Fruit fly (Drosophila melanogaster) whole organism, prepupa: ENCODE results near the gene CG7896.

Experiments
- Blimp-1 ChIP-seq: fragments of 200-800 bp; sonication (Bioruptor generic); optimal IDR thresholded peaks from 3 replicates; lab custom pipeline; 2017; ENCODE audit warnings: missing biosample characterization, missing genetic modification characterization, mild to moderate bottlenecking, moderate library complexity, missing genetic modification reagents
- CG10669 ChIP-seq: fragments of 200-800 bp; sonication (Bioruptor generic); optimal IDR thresholded peaks from 3 replicates; lab custom pipeline; 2018; ENCODE audit warnings: missing biosample characterization, mild to moderate bottlenecking, missing genetic modification characterization, moderate library complexity
- CG15336 ChIP-seq: fragments of 200-800 bp; sonication (Bioruptor generic); IDR thresholded peaks from 2 replicates; pipeline ENCODE4 v1.3.6; 2022; ENCODE audit warnings: missing biosample characterization, missing genetic modification characterization
- CG1621 ChIP-seq: fragments of 200-800 bp; sonication (Bioruptor generic); optimal IDR thresholded peaks from 3 replicates; lab custom pipeline; 2018; ENCODE audit warnings: missing biosample characterization, mild to moderate bottlenecking, missing genetic modification characterization
- CG16779 ChIP-seq: fragments of 200-800 bp; sonication (Bioruptor generic); optimal IDR thresholded peaks from 3 replicates; lab custom pipeline; 2017; ENCODE audit warnings: missing biosample characterization, mild to moderate bottlenecking, missing genetic modification characterization
- CG3032 ChIP-seq: fragments of 200-800 bp; optimal IDR thresholded peaks from 2 replicates; lab custom pipeline; 2019; ENCODE audit warnings: missing biosample characterization, mild to moderate bottlenecking, missing genetic modification characterization, moderate library complexity
- CG31627 ChIP-seq: fragments of 200-800 bp; sonication (Bioruptor generic); optimal IDR thresholded peaks from 3 replicates; lab custom pipeline; 2016; ENCODE audit warnings: missing biosample characterization, missing genetic modification characterization
- CG32006 ChIP-seq: fragments of 200-800 bp; sonication (Bioruptor generic); optimal IDR thresholded peaks from 3 replicates; lab custom pipeline; 2017; ENCODE audit warnings: missing biosample characterization, mild to moderate bottlenecking, missing genetic modification characterization
- CG34406 ChIP-seq: fragments of 200-800 bp; sonication (Bioruptor generic); optimal IDR thresholded peaks from 3 replicates; lab custom pipeline; 2016; ENCODE audit warnings: missing biosample characterization, missing genetic modification characterization
- CG3919 ChIP-seq: fragments of 200-800 bp; sonication (Bioruptor generic); optimal IDR thresholded peaks from 3 replicates; lab custom pipeline; 2016; ENCODE audit warnings: missing biosample characterization, missing genetic modification characterization
- CG6276 ChIP-seq: fragments of 200-800 bp; sonication (Bioruptor generic); optimal IDR thresholded peaks from 2 replicates; lab custom pipeline; 2017; ENCODE audit warnings: missing biosample characterization, mild to moderate bottlenecking, missing genetic modification characterization
- CG6854 ChIP-seq: fragments of 200-800 bp; sonication (Bioruptor generic); optimal IDR thresholded peaks from 2 replicates; lab custom pipeline; 2017; ENCODE audit warnings: missing biosample characterization, mild to moderate bottlenecking, missing genetic modification characterization
- CG7368 ChIP-seq: fragments of 200-800 bp; sonication (Bioruptor generic); optimal IDR thresholded peaks from 3 replicates; lab custom pipeline; 2016; ENCODE audit warnings: missing biosample characterization, missing genetic modification characterization
- CG8119 ChIP-seq: fragments of 200-800 bp; sonication (Bioruptor generic); IDR thresholded peaks from 3 replicates; pipeline ENCODE4 v1.3.6; 2022; ENCODE audit warnings: missing biosample characterization, missing genetic modification characterization
- CG8319 ChIP-seq: fragments of 200-800 bp; sonication (Bioruptor generic); optimal IDR thresholded peaks from 3 replicates; lab custom pipeline; 2016; ENCODE audit warnings: missing biosample characterization, missing genetic modification characterization
- CG8632 ChIP-seq: fragments of 200-800 bp; sonication (Bioruptor generic); optimal IDR thresholded peaks from 3 replicates; lab custom pipeline; 2016; ENCODE audit warnings: missing biosample characterization, missing genetic modification characterization
- Eip75B ChIP-seq: fragments of 200-800 bp; sonication (Bioruptor generic); optimal IDR thresholded peaks from 3 replicates; lab custom pipeline; 2016; ENCODE audit warnings: missing biosample characterization, missing genetic modification characterization
- Eip78C ChIP-seq: fragments of 200-800 bp; sonication (Bioruptor generic); peaks from one replicate; lab custom pipeline; 2016; ENCODE audit warnings: missing biosample characterization, missing genetic modification characterization
- Ets21C ChIP-seq: fragments of 200-800 bp; sonication (Bioruptor generic); optimal IDR thresholded peaks from 3 replicates; lab custom pipeline; 2016; ENCODE audit warnings: missing biosample characterization, missing genetic modification characterization
- Ets96B ChIP-seq: fragments of 200-800 bp; optimal IDR thresholded peaks from 2 replicates; lab custom pipeline; 2019; ENCODE audit warnings: missing biosample characterization, mild to moderate bottlenecking, missing genetic modification characterization, moderate library complexity
- Hr38 ChIP-seq: sonication (Bioruptor generic); optimal IDR thresholded peaks from 2 replicates; lab custom pipeline; 2016; ENCODE audit warnings: missing biosample characterization, missing genetic modification characterization
- Hr39 ChIP-seq: fragments of 200-800 bp; sonication (Bioruptor generic); optimal IDR thresholded peaks from 2 replicates; lab custom pipeline; 2016; ENCODE audit warnings: missing biosample characterization, missing genetic modification characterization
- Hr4 ChIP-seq: fragments of 200-800 bp; sonication (Bioruptor generic); optimal IDR thresholded peaks from 3 replicates; lab custom pipeline; 2016; ENCODE audit warnings: missing biosample characterization, missing genetic modification characterization
- Lpt ChIP-seq: fragments of 200-800 bp; sonication (Bioruptor generic); optimal IDR thresholded peaks from 3 replicates; lab custom pipeline; 2016; ENCODE audit warnings: missing biosample characterization, missing genetic modification characterization
- Smox ChIP-seq: fragments of 200-800 bp; sonication (Bioruptor generic); optimal IDR thresholded peaks from 3 replicates; lab custom pipeline; 2016; ENCODE audit warnings: missing biosample characterization, missing genetic modification characterization
- Sox14 ChIP-seq: fragments of 200-800 bp; sonication (Bioruptor generic); optimal IDR thresholded peaks from 3 replicates; lab custom pipeline; 2016; ENCODE audit warnings: missing biosample characterization, missing genetic modification characterization
- cyc ChIP-seq: fragments of 200-800 bp; sonication (Bioruptor generic); optimal IDR thresholded peaks from 3 replicates; lab custom pipeline; 2016; ENCODE audit warnings: missing biosample characterization, missing genetic modification characterization
- dac ChIP-seq: fragments of 200-800 bp; sonication (Bioruptor generic); optimal IDR thresholded peaks from 2 replicates; lab custom pipeline; 2017; ENCODE audit warnings: missing biosample characterization, mild to moderate bottlenecking, missing genetic modification characterization
- eg ChIP-seq: fragments of 200-800 bp; sonication (Bioruptor generic); IDR thresholded peaks from 3 replicates; pipeline ENCODE4 v1.3.6; 2022; ENCODE audit warnings: missing biosample characterization, missing genetic modification characterization
- esn ChIP-seq: fragments of 200-800 bp; sonication (Bioruptor generic); optimal IDR thresholded peaks from 2 replicates; lab custom pipeline; 2016; ENCODE audit warnings: missing biosample characterization, mild to moderate bottlenecking, missing genetic modification characterization, moderate library complexity
- fd59A ChIP-seq: fragments of 200-800 bp; sonication (Bioruptor generic); optimal IDR thresholded peaks from 2 replicates; lab custom pipeline; 2017; ENCODE audit warnings: missing biosample characterization, mild to moderate bottlenecking, missing genetic modification characterization, missing genetic modification reagents
- fd85E ChIP-seq: fragments of 200-800 bp; sonication (Bioruptor generic); optimal IDR thresholded peaks from 3 replicates; lab custom pipeline; 2016; ENCODE audit warnings: missing biosample characterization, missing genetic modification characterization
- lz ChIP-seq: fragments of 200-800 bp; sonication (Bioruptor generic); optimal IDR thresholded peaks from 3 replicates; lab custom pipeline; 2016; ENCODE audit warnings: missing biosample characterization, missing genetic modification characterization
- pdm3 ChIP-seq: fragments of 200-800 bp; sonication (Bioruptor generic); optimal IDR thresholded peaks from 3 replicates; lab custom pipeline; 2016; ENCODE audit warnings: missing biosample characterization, missing genetic modification characterization
- ss ChIP-seq, 2 experiments: fragments of 200-800 bp; sonication (Bioruptor generic); optimal IDR thresholded peaks; 2 replicates in 1 of 2; 3 replicates in 1 of 2; lab custom pipeline; 2017 to 2018; ENCODE audit warnings: mild to moderate bottlenecking in 2 of 2, missing biosample characterization in 2 of 2, missing genetic modification characterization in 2 of 2, moderate library complexity in 1 of 2
- svp ChIP-seq: fragments of 200-800 bp; sonication (Bioruptor generic); peaks from one replicate; lab custom pipeline; 2016; ENCODE audit warnings: missing biosample characterization, missing genetic modification characterization
- topi ChIP-seq: fragments of 200-800 bp; sonication (Bioruptor generic); optimal IDR thresholded peaks from 3 replicates; lab custom pipeline; 2016; ENCODE audit warnings: missing biosample characterization, missing genetic modification characterization

Gene CG7896

DNA sequence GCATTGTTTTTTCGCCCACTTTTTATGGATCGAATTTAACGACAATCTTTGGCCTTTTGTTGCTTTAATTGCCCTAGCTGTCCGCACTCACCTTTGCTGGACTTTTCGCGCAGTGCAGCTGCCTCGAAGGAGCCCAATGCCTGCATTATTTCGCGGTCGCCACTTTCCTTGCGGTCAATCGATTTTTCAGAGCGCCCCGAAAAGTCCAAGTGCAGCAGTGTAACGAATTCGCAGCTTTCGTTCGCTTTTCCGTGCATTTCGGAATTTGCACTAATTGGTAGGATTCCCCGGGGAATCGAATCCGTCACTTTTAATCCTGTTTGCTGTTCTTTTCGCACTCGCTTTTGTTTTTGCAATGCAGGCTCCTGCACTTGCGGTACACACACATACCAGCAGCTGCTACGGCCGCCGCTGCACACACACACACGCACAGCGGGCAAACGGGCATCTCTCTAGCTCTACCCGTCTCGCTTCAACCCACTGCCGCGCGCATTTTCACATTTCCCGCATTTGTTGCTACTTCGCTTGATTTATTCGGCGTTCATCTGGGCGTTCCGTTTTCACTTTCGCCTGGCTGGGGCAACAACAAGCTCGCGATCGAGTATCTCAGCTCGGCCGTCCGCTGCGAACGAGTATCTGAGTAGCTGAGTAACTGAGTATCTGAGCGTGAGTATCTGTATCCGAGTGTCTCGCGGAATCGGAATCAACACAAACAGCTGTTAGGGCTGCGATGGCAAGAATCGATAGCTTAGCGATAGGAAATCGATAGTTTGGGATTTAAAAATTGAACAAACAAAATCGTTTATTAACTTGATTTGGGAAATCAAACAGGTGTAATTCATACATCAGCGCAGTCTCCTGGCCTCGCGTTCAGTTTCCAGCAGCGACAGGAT, 38.6 kb downstream of the CG7896 start, which contains the start of gene Mgat2:
Gene Mgat2 (minus strand): TSS at position 663 of the 893 bp plus-strand sequence.
- TF ChIP-seq Sox14 (GFP tag; lab: Kevin White, UChicago) (no peak), Blimp-1 (GFP tag; lab: Kevin White, UChicago) (peak; percentile 99), CG1621 (tag; lab: Kevin White, UChicago) (peak; percentile 42), CG10669 (GFP tag; lab: Kevin White, UChicago) (peak; percentile 35), CG3032 (tag; lab: Kevin White, UChicago) (no peak), Lpt (GFP tag; lab: Kevin White, UChicago) (peak; percentile 68), Ets21C (GFP tag; lab: Kevin White, UChicago) (no peak), CG3919 (GFP tag; lab: Kevin White, UChicago) (no peak), CG8119 (GFP tag; lab: Robert Waterston, UW) (peak; percentile 63; the same call in 2 of the 3 replicates), Eip78C (peak; percentile 80), CG15336 (peak; percentile 74), eg (GFP tag; lab: Robert Waterston, UW) (peak; percentile 62; the same call in 2 of the 3 replicates), svp (GFP tag; lab: Kevin White, UChicago) (no peak), CG6854 (GFP tag; lab: Kevin White, UChicago) (peak; percentile 92), Hr38 (GFP tag; lab: Kevin White, UChicago) (no peak), cyc (GFP tag; lab: Kevin White, UChicago) (no peak), Hr4 (GFP tag; lab: Kevin White, UChicago) (no peak), CG34406 (GFP tag; lab: Kevin White, UChicago) (peak; percentile 4), CG7368 (GFP tag; lab: Kevin White, UChicago) (no peak), esn (GFP tag; lab: Kevin White, UChicago) (peak; percentile 54), Eip75B (no peak), CG8632 (no peak), fd85E (GFP tag; lab: Kevin White, UChicago) (no peak), CG16779 (tag; lab: Kevin White, UChicago) (peak; percentile 50), CG32006 (GFP tag; lab: Kevin White, UChicago) (no peak), lz (GFP tag; lab: Kevin White, UChicago) (no peak), topi (GFP tag; lab: Kevin White, UChicago) (peak; percentile 10), Smox (GFP tag; lab: Kevin White, UChicago) (no peak)

DNA sequence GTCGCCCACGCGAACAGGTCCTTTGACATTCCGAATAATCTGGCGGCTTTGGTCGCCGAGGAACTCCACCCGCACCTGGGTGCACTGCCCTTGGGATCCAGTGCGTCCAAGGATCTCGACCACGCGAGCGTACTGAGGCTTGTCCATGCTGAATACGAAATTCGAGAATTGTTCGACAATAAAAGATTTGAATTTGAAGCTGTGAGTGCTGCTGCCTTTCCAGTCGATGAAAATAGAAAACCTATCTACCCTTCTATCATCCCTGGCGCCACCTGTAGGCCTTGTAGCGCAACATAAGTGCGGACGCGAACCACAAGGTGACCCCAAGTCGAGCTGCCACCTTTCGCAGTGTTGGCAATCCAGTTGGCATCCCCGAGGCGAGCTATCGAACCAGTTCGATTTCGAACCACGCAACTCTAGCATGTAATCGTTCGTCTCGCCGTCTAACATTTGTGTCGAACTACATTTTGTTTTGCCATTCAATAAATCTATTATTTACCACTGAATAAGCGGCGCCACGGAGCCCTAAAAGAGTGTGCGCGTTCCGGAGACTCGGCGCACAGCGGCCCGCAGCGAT, 39.3 kb downstream of the CG7896 start, which contains the start of the genes RpS28a and Axn:
Gene RpS28a (minus strand): TSS at position 197 of the 577 bp plus-strand sequence.
Gene Axn (plus strand): TSS at position 391 of the 577 bp plus-strand sequence.
- TF ChIP-seq cyc (GFP tag; lab: Kevin White, UChicago), result peak; percentile 1
- no peak for TF ChIP-seq pdm3 (GFP tag; lab: Kevin White, UChicago)
- TF ChIP-seq svp (GFP tag; lab: Kevin White, UChicago), result peak; percentile 96
- TF ChIP-seq Hr39, result peak; percentile 9
- no peak for TF ChIP-seq Eip75B
- peak; percentile 6 for TF ChIP-seq CG31627 (GFP tag; lab: Kevin White, UChicago)
- no peak for TF ChIP-seq ss (GFP tag; optimal IDR thresholded peaks at IDR 0.05; lab: Kevin White, UChicago)
- peak; percentile 100 for TF ChIP-seq CG8319 (GFP tag; lab: Kevin White, UChicago)

DNA sequence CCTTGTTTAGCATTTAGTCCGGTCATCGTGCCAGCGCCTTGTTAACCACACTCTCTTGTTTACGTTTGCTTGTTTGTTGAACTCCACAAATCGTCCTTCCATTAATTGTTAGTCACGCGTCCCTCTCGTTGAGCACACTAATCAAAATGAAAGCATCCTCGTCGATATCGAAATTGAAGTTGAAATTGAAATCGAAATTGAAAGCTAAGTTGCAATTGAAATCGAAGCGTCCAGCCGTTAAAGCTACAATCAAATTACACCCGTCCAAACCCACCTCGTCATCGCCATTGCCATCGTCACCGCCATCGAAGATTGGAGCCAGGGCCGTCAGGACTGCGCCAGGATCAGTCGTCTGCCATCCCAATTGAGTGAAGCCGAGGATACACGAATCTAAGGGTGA, 40.2 kb downstream of the CG7896 start:
- TF ChIP-seq ss (GFP tag; optimal IDR thresholded peaks at IDR 0.05; lab: Kevin White, UChicago) (no peak), Ets96B (tag; lab: Kevin White, UChicago) (no peak), CG1621 (tag; lab: Kevin White, UChicago) (no peak), eg (GFP tag; lab: Robert Waterston, UW) (no peak), pdm3 (GFP tag; lab: Kevin White, UChicago) (no peak), CG16779 (tag; lab: Kevin White, UChicago) (no peak), Hr4 (GFP tag; lab: Kevin White, UChicago) (no peak), CG6276 (GFP tag; lab: Kevin White, UChicago) (no peak), esn (GFP tag; lab: Kevin White, UChicago) (no peak), dac (GFP tag; lab: Kevin White, UChicago) (no peak), fd59A (no peak), topi (GFP tag; lab: Kevin White, UChicago) (no peak), cyc (GFP tag; lab: Kevin White, UChicago) (no peak)
